Worm (Caenorhabditis elegans) whole organism, L3 larva: Measurements from ENCODE around the gene F28H7.2.
A peak's percentile ranks its signal among the peaks of the same experiment; 100 is the strongest.

Experiments
- R02D3.7 ChIP-seq: fragments of 150-350 bp; optimal IDR thresholded peaks from 2 replicates; lab custom pipeline; 2014; ENCODE audit warnings: missing biosample characterization, missing genetic modification characterization
- ZK546.5 ChIP-seq: sonication (generic microtip); optimal IDR thresholded peaks from 2 replicates; lab custom pipeline; 2017; ENCODE audit warnings: missing biosample characterization, missing genetic modification characterization
- aly-2 ChIP-seq: fragments of 150-350 bp; optimal IDR thresholded peaks from 2 replicates; lab custom pipeline; 2014; ENCODE audit warnings: missing biosample characterization, missing genetic modification characterization
- ama-1 ChIP-seq: fragments of 150-350 bp; optimal IDR thresholded peaks from 2 replicates; lab custom pipeline; 2018
- ceh-16 ChIP-seq: sonication (generic microtip); optimal IDR thresholded peaks from 2 replicates; lab custom pipeline; 2017; ENCODE audit warnings: missing biosample characterization, missing genetic modification characterization
- ceh-28 ChIP-seq: fragments of 150-350 bp; optimal IDR thresholded peaks from 2 replicates; lab custom pipeline; 2014; ENCODE audit warnings: missing biosample characterization, missing genetic modification reagents, missing genetic modification characterization
- ceh-82 ChIP-seq: fragments of 150-350 bp; optimal IDR thresholded peaks from 2 replicates; lab custom pipeline; 2014; ENCODE audit warnings: missing biosample characterization, missing genetic modification characterization
- ceh-9 ChIP-seq: sonication (generic microtip); optimal IDR thresholded peaks from 2 replicates; lab custom pipeline; 2018; ENCODE audit warnings: missing biosample characterization, missing genetic modification characterization
- daf-12 ChIP-seq: fragments of 150-350 bp; optimal IDR thresholded peaks from 2 replicates; lab custom pipeline; 2014; ENCODE audit warnings: missing biosample characterization, missing genetic modification reagents, missing genetic modification characterization
- egl-27 ChIP-seq: sonication (generic microtip); optimal IDR thresholded peaks from 4 replicates; lab custom pipeline; 2017; ENCODE audit warnings: missing biosample characterization, missing genetic modification reagents, missing genetic modification characterization
- egl-5 ChIP-seq: fragments of 150-350 bp; optimal IDR thresholded peaks from 2 replicates; lab custom pipeline; 2017; ENCODE audit warnings: missing biosample characterization, missing genetic modification reagents, missing genetic modification characterization, inconsistent platforms
- elt-1 ChIP-seq: fragments of 150-350 bp; optimal IDR thresholded peaks from 2 replicates; lab custom pipeline; 2014; ENCODE audit warnings: missing biosample characterization, missing genetic modification characterization
- elt-2 ChIP-seq: sonication (generic microtip); optimal IDR thresholded peaks from 2 replicates; lab custom pipeline; 2016; ENCODE audit warnings: missing genetic modification reagents, mild to moderate bottlenecking, missing genetic modification characterization, missing compliant biosample characterization
- elt-3 ChIP-seq, 3 experiments: fragments of 150-350 bp in 1 of 3; sonication (generic microtip) in 2 of 3; optimal IDR thresholded peaks; 2 replicates in 2 of 3; 4 replicates in 1 of 3; lab custom pipeline; 2014 to 2017; ENCODE audit warnings: missing biosample characterization in 3 of 3, missing genetic modification characterization in 3 of 3
- eor-1 ChIP-seq, 2 experiments: fragments of 150-350 bp; optimal IDR thresholded peaks; 2 replicates each; lab custom pipeline; 2014 to 2018; ENCODE audit warnings: missing biosample characterization in 2 of 2, missing genetic modification characterization in 2 of 2
- fkh-10 ChIP-seq: sonication (generic microtip); optimal IDR thresholded peaks from 2 replicates; lab custom pipeline; 2017; ENCODE audit warnings: missing biosample characterization, missing genetic modification reagents, missing genetic modification characterization
- fkh-2 ChIP-seq: fragments of 150-350 bp; optimal IDR thresholded peaks from 2 replicates; lab custom pipeline; 2014; ENCODE audit warnings: missing biosample characterization, missing genetic modification reagents, missing genetic modification characterization
- fos-1 ChIP-seq: fragments of 150-350 bp; optimal IDR thresholded peaks from 2 replicates; lab custom pipeline; 2014; ENCODE audit warnings: missing biosample characterization, missing genetic modification characterization
- hmg-11 ChIP-seq: sonication (generic microtip); optimal IDR thresholded peaks from 2 replicates; lab custom pipeline; 2016; ENCODE audit warnings: missing genetic modification characterization, missing compliant biosample characterization
- jun-1 ChIP-seq: fragments of 150-350 bp; optimal IDR thresholded peaks from 2 replicates; lab custom pipeline; 2014; ENCODE audit warnings: missing biosample characterization, missing genetic modification reagents, missing genetic modification characterization
- lin-15B ChIP-seq: fragments of 150-350 bp; optimal IDR thresholded peaks from 2 replicates; lab custom pipeline; 2014; ENCODE audit warnings: missing biosample characterization, missing genetic modification characterization
- lin-39 ChIP-seq: fragments of 150-350 bp; optimal IDR thresholded peaks from 2 replicates; lab custom pipeline; 2018; ENCODE audit warnings: missing biosample characterization, missing genetic modification reagents, missing genetic modification characterization
- lsy-12 ChIP-seq: sonication (generic microtip); optimal IDR thresholded peaks from 2 replicates; lab custom pipeline; 2016; ENCODE audit warnings: mild to moderate bottlenecking, missing genetic modification characterization, missing compliant biosample characterization
- mdl-1 ChIP-seq: fragments of 150-350 bp; optimal IDR thresholded peaks from 2 replicates; lab custom pipeline; 2014; ENCODE audit warnings: missing biosample characterization, missing genetic modification characterization
- mml-1 ChIP-seq: fragments of 150-350 bp; sonication (generic microtip); optimal IDR thresholded peaks from 3 replicates; lab custom pipeline; 2014; ENCODE audit warnings: missing biosample characterization, missing genetic modification characterization
- nfya-1 ChIP-seq: sonication (generic microtip); optimal IDR thresholded peaks from 2 replicates; lab custom pipeline; 2017; ENCODE audit warnings: missing genetic modification characterization, mild to moderate bottlenecking, missing compliant biosample characterization, antibody characterized with exemption, moderate library complexity; ENCODE audit not compliant: insufficient read depth
- nhr-11 ChIP-seq: fragments of 150-350 bp; optimal IDR thresholded peaks from 2 replicates; lab custom pipeline; 2014; ENCODE audit warnings: missing biosample characterization, missing genetic modification characterization
- nhr-12 ChIP-seq: fragments of 150-350 bp; optimal IDR thresholded peaks from 2 replicates; lab custom pipeline; 2014; ENCODE audit warnings: missing biosample characterization, missing genetic modification characterization
- nhr-23 ChIP-seq: fragments of 150-350 bp; optimal IDR thresholded peaks from 2 replicates; lab custom pipeline; 2014; ENCODE audit warnings: missing biosample characterization, missing genetic modification reagents, missing genetic modification characterization
- nhr-237 ChIP-seq: fragments of 150-350 bp; optimal IDR thresholded peaks from 2 replicates; lab custom pipeline; 2014; ENCODE audit warnings: missing biosample characterization, missing genetic modification characterization
- nhr-25 ChIP-seq: sonication (generic microtip); optimal IDR thresholded peaks from 2 replicates; lab custom pipeline; 2017; ENCODE audit warnings: missing biosample characterization, missing genetic modification characterization
- nhr-28 ChIP-seq: fragments of 150-350 bp; optimal IDR thresholded peaks from 2 replicates; lab custom pipeline; 2014; ENCODE audit warnings: missing biosample characterization, missing genetic modification characterization
- nhr-43 ChIP-seq: sonication (generic microtip); optimal IDR thresholded peaks from 2 replicates; lab custom pipeline; 2016; ENCODE audit warnings: mild to moderate bottlenecking, missing genetic modification characterization, missing compliant biosample characterization; ENCODE audit not compliant: poor library complexity, severe bottlenecking
- nhr-67 ChIP-seq: fragments of 150-350 bp; optimal IDR thresholded peaks from 2 replicates; lab custom pipeline; 2014; ENCODE audit warnings: missing biosample characterization, missing genetic modification characterization
- nhr-76 ChIP-seq: fragments of 150-350 bp; sonication (generic microtip); optimal IDR thresholded peaks from 5 replicates; lab custom pipeline; 2014; ENCODE audit warnings: missing biosample characterization, missing genetic modification characterization
- nhr-77 ChIP-seq: fragments of 150-350 bp; optimal IDR thresholded peaks from 2 replicates; lab custom pipeline; 2014; ENCODE audit warnings: missing biosample characterization, missing genetic modification characterization
- pha-4 ChIP-seq: fragments of 150-350 bp; optimal IDR thresholded peaks from 2 replicates; lab custom pipeline; 2014; ENCODE audit warnings: missing biosample characterization, missing genetic modification reagents, missing genetic modification characterization
- pqm-1 ChIP-seq: fragments of 150-350 bp; optimal IDR thresholded peaks from 2 replicates; lab custom pipeline; 2017; ENCODE audit warnings: missing biosample characterization, missing genetic modification characterization, inconsistent platforms
- sea-2 ChIP-seq: fragments of 150-350 bp; sonication (generic microtip); optimal IDR thresholded peaks from 4 replicates; lab custom pipeline; 2014; ENCODE audit warnings: missing biosample characterization, missing genetic modification reagents, missing genetic modification characterization
- skn-1 ChIP-seq: fragments of 150-350 bp; optimal IDR thresholded peaks from 2 replicates; lab custom pipeline; 2014; ENCODE audit warnings: missing biosample characterization, missing genetic modification characterization
- snpc-4 ChIP-seq: fragments of 150-350 bp; optimal IDR thresholded peaks from 2 replicates; lab custom pipeline; 2014; ENCODE audit warnings: missing biosample characterization, missing genetic modification characterization
- tbx-2 ChIP-seq: sonication (generic microtip); optimal IDR thresholded peaks from 2 replicates; lab custom pipeline; 2016; ENCODE audit warnings: mild to moderate bottlenecking, missing genetic modification characterization, missing compliant biosample characterization
- unc-39 ChIP-seq: sonication (generic microtip); optimal IDR thresholded peaks from 4 replicates; lab custom pipeline; 2017; ENCODE audit warnings: missing biosample characterization, missing genetic modification characterization
- unc-62 ChIP-seq: fragments of 150-350 bp; sonication (generic microtip); optimal IDR thresholded peaks from 4 replicates; lab custom pipeline; 2014; ENCODE audit warnings: missing biosample characterization, missing genetic modification reagents, missing genetic modification characterization
- zag-1 ChIP-seq: fragments of 150-350 bp; optimal IDR thresholded peaks from 2 replicates; lab custom pipeline; 2014; ENCODE audit warnings: missing biosample characterization, missing genetic modification characterization
- ztf-11 ChIP-seq: fragments of 150-350 bp; optimal IDR thresholded peaks from 2 replicates; lab custom pipeline; 2014; ENCODE audit warnings: missing biosample characterization, missing genetic modification characterization
- ztf-4 ChIP-seq: fragments of 150-350 bp; optimal IDR thresholded peaks from 2 replicates; lab custom pipeline; 2014; ENCODE audit warnings: missing biosample characterization, missing genetic modification characterization

The F28H7.2 gene

DNA sequence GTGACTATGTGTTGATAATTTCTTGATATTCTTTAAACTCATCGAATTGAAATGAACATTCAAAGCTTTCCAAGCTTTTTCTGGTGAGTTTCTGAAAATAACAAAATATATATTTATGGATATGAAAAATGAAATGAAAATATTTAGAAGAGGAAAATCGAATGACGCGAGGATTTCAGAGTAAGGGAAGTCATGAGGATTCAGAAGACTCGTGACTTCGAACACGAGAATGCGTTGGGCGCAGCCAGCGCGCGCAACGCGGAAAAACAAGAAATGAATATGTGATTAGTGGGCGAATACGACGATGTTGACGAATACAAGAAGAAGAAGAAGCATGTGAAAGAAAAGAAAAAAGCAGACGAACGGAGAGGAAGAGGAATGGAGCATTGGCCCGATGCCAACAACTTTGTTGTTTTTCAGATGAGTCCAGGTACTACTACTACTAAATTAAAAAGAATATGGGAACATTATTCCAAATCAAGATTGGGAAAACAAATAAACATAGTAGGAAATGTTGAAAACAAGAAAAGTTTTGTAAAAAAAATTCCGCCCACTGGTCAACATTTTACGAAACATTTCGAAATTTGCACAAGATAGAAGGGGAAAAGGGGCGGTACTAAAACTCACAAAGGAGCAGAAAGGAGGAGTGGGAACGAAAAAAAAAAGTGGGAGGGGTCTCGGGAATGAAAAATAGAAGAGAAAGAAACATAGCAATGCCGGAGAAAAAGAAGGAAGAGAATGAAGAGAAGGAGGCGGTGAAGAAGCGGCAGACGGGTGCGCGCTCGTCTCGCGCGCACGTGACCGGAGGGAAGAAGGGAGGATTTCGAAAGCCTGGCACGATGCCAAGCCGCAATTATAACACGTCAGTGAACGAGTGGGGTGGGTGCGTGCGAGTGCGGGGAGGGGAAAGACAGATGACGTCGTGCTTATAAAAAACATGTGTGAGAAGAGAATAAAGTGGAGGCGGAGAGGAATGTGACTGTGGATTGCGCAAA, 32.2 kb upstream of the F28H7.2 start (continued):
- no peak for TF ChIP-seq nhr-77 (tag; lab: Kevin White, UChicago)
- TF ChIP-seq hmg-11 (tag; lab: Kevin White, UChicago) = peak; percentile 6
- TF ChIP-seq pha-4 (tag; lab: Kevin White, UChicago) = peak; percentile 83
- TF ChIP-seq nhr-11 (tag; lab: Kevin White, UChicago) = peak; percentile 85
- TF ChIP-seq nhr-67 (tag; lab: Kevin White, UChicago) = no peak
- peak; percentile 89 for TF ChIP-seq tbx-2 (tag; lab: Kevin White, UChicago)

DNA sequence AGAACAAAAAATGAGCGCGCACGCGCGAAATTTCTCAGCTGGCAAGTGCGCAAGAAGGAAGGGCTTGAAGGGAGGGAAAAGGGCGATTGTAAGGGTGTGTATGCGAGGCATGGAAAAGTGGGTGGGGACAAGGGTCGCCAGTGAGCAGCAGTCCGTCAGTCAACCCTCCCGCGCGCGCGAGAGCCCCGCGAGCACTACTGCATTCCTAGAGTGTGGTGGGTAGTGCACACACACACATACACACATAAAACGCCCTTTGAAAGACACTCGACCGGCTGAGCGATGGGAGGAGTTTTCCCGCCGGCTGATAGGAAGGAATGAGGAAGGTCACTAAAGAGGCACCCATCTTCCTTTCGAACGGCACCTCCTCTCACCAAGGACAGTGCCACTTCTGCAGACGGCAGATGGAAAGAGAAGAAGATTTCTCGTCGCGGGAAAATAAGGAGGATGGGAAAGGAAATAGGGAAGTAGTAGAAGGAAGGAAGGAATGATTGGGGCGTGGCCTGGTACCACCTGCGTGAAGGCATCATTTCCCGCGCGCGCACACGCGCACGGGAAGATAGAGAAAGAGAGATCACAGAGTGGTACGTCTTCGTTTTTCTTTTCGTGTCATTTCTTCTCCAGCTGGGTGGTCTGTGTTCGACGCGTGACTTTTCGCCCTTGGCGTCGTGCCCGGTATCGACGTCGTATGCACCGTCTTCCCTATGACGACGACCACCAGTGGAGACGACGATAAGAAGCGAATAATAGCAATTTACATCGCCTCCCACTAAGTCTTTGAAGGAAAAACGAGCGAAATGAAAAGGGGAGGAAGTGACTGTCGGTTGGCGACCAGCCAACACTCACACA, 30.6 kb upstream of the F28H7.2 start:
- no peak for TF ChIP-seq ama-1 (lab: Kevin White, UChicago)
- peak; percentile 96 for TF ChIP-seq nhr-43 (tag; lab: Kevin White, UChicago)
- TF ChIP-seq lsy-12 (tag; lab: Kevin White, UChicago) = no peak
- no peak for TF ChIP-seq elt-1
- no peak for TF ChIP-seq nhr-11 (tag; lab: Kevin White, UChicago)
- TF ChIP-seq aly-2 (tag; lab: Kevin White, UChicago) = no peak
- TF ChIP-seq pqm-1 = no peak
- TF ChIP-seq nhr-28 = no peak
- TF ChIP-seq skn-1 (tag; lab: Kevin White, UChicago) = peak; percentile 5
- TF ChIP-seq nhr-25 (tag; lab: Kevin White, UChicago) = peak; percentile 81
- TF ChIP-seq ceh-28 = no peak
- peak in 1 of 3 experiments; percentile 70 for TF ChIP-seq elt-3 (tag; optimal IDR thresholded peaks at IDR 0.05; lab: Kevin White, UChicago)
- TF ChIP-seq ztf-11 (tag; lab: Kevin White, UChicago) = no peak
- peak; percentile 95 for TF ChIP-seq nhr-23 (tag; lab: Kevin White, UChicago)
- TF ChIP-seq unc-39 (tag; lab: Kevin White, UChicago) = no peak
- peak; percentile 57 for TF ChIP-seq jun-1 (tag; lab: Kevin White, UChicago)
- no peak for TF ChIP-seq zag-1 (tag; lab: Kevin White, UChicago)
- no peak for TF ChIP-seq nhr-12 (tag; lab: Kevin White, UChicago)
- no peak for TF ChIP-seq nhr-77 (tag; lab: Kevin White, UChicago)
- TF ChIP-seq lin-15B (tag; lab: Kevin White, UChicago) = no peak
- TF ChIP-seq eor-1 (tag; optimal IDR thresholded peaks at IDR 0.05; lab: Kevin White, UChicago) = no peak
- TF ChIP-seq ZK546.5 (tag; lab: Kevin White, UChicago) = no peak
- peak; percentile 63 for TF ChIP-seq mdl-1
- no peak for TF ChIP-seq nhr-237 (tag; lab: Kevin White, UChicago)
- TF ChIP-seq pha-4 (tag; lab: Kevin White, UChicago) = no peak
- TF ChIP-seq fkh-2 = no peak
- TF ChIP-seq unc-62 (GFP tag; lab: Kevin White, UChicago) = no peak
- TF ChIP-seq ztf-4 (tag; lab: Kevin White, UChicago) = peak; percentile 28
- no peak for TF ChIP-seq ceh-16
- TF ChIP-seq egl-27 (tag; lab: Kevin White, UChicago) = peak; percentile 44
- no peak for TF ChIP-seq R02D3.7
- no peak for TF ChIP-seq fkh-10 (GFP tag; lab: Kevin White, UChicago)
- no peak for TF ChIP-seq nhr-67 (tag; lab: Kevin White, UChicago)
- no peak for TF ChIP-seq mml-1 (tag; lab: Kevin White, UChicago)
- no peak for TF ChIP-seq snpc-4 (tag; lab: Kevin White, UChicago)
- no peak for TF ChIP-seq fos-1
- no peak for TF ChIP-seq ceh-9 (tag; lab: Kevin White, UChicago)
- peak; percentile 78 for TF ChIP-seq lin-39 (tag; lab: Kevin White, UChicago)
- no peak for TF ChIP-seq daf-12 (tag; lab: Kevin White, UChicago)
- no peak for TF ChIP-seq elt-2 (tag; lab: Kevin White, UChicago)
- TF ChIP-seq tbx-2 (tag; lab: Kevin White, UChicago) = peak; percentile 34
- TF ChIP-seq egl-5 (tag; lab: Kevin White, UChicago) = no peak
- TF ChIP-seq nfya-1 = no peak
- no peak for TF ChIP-seq nhr-76 (tag; lab: Kevin White, UChicago)
- TF ChIP-seq ceh-82 = no peak
- no peak for TF ChIP-seq sea-2 (GFP tag; lab: Kevin White, UChicago)
- peak; percentile 33 for TF ChIP-seq hmg-11 (tag; lab: Kevin White, UChicago)
